Fruit fly (Drosophila melanogaster) whole organism, embryonic: ENCODE measurements around the gene Atu.

Experiments used
- Atf3 ChIP-seq: fragments of 200-800 bp; sonication (Bioruptor generic); optimal IDR thresholded peaks from 3 replicates; lab custom pipeline; 2016; ENCODE audit warnings: missing biosample characterization, missing genetic modification characterization
- B-H1 ChIP-seq: fragments of 200-800 bp; sonication (Bioruptor generic); IDR thresholded peaks from 3 replicates; pipeline ENCODE4 v1.3.6; 2022; ENCODE audit warnings: missing biosample characterization, missing genetic modification characterization
- Bteb2 ChIP-seq: fragments of 200-800 bp; sonication (Bioruptor generic); optimal IDR thresholded peaks from 2 replicates; lab custom pipeline; 2016; ENCODE audit warnings: missing biosample characterization, missing genetic modification characterization
- CG1024 ChIP-seq: fragments of 200-800 bp; sonication (Bioruptor generic); IDR thresholded peaks from 2 replicates; pipeline ENCODE4 v1.3.6; 2022; ENCODE audit warnings: missing biosample characterization, missing genetic modification characterization
- CG10654 ChIP-seq: fragments of 200-800 bp; sonication (Bioruptor generic); optimal IDR thresholded peaks from 2 replicates; lab custom pipeline; 2016; ENCODE audit warnings: missing biosample characterization, missing genetic modification characterization
- CG12104 ChIP-seq: fragments of 200-800 bp; sonication (Bioruptor generic); optimal IDR thresholded peaks from 3 replicates; lab custom pipeline; 2016; ENCODE audit warnings: missing biosample characterization, missing genetic modification characterization
- CG12299 ChIP-seq: fragments of 200-800 bp; sonication (Bioruptor generic); optimal IDR thresholded peaks from 2 replicates; lab custom pipeline; 2018; ENCODE audit warnings: missing biosample characterization, mild to moderate bottlenecking, missing genetic modification characterization
- CG13775 ChIP-seq: fragments of 200-800 bp; sonication (Bioruptor generic); optimal IDR thresholded peaks from 3 replicates; lab custom pipeline; 2017; ENCODE audit warnings: missing biosample characterization, mild to moderate bottlenecking, missing genetic modification characterization
- CG14710 ChIP-seq: fragments of 200-800 bp; sonication (Bioruptor generic); optimal IDR thresholded peaks from 3 replicates; lab custom pipeline; 2019; ENCODE audit warnings: missing biosample characterization, mild to moderate bottlenecking, missing genetic modification characterization, moderate library complexity
- CG17328 ChIP-seq: fragments of 200-800 bp; sonication (Bioruptor generic); IDR thresholded peaks from 2 replicates; pipeline ENCODE4 v1.3.6; 2022; ENCODE audit warnings: missing biosample characterization, missing genetic modification characterization
- CG17802 ChIP-seq: fragments of 200-800 bp; sonication (Bioruptor generic); optimal IDR thresholded peaks from 2 replicates; lab custom pipeline; 2018; ENCODE audit warnings: missing biosample characterization, mild to moderate bottlenecking, missing genetic modification characterization, moderate library complexity
- CG18011 ChIP-seq: fragments of 200-800 bp; sonication (Bioruptor generic); optimal IDR thresholded peaks from 2 replicates; lab custom pipeline; 2017; ENCODE audit warnings: missing biosample characterization, missing genetic modification characterization, mild to moderate bottlenecking, moderate library complexity, missing genotype
- CG31441 ChIP-seq: fragments of 200-800 bp; sonication (Bioruptor generic); IDR thresholded peaks from 2 replicates; pipeline ENCODE4 v1.3.6; 2022; ENCODE audit warnings: missing biosample characterization, missing genetic modification characterization
- CG32772 ChIP-seq: fragments of 200-800 bp; sonication (Bioruptor generic); IDR thresholded peaks from 2 replicates; pipeline ENCODE4 v1.3.6; 2022; ENCODE audit warnings: missing biosample characterization, missing genetic modification characterization
- CG3847 ChIP-seq: fragments of 200-800 bp; sonication (Bioruptor generic); IDR thresholded peaks from 2 replicates; pipeline ENCODE4 v1.3.6; 2022; ENCODE audit warnings: missing biosample characterization, missing genetic modification characterization
- CG3995 ChIP-seq: fragments of 200-800 bp; sonication (Bioruptor generic); optimal IDR thresholded peaks from 3 replicates; lab custom pipeline; 2016; ENCODE audit warnings: missing biosample characterization, missing genetic modification characterization
- CG42726 ChIP-seq: fragments of 200-800 bp; sonication (Bioruptor generic); IDR thresholded peaks from 2 replicates; pipeline ENCODE4 v1.3.6; 2022; ENCODE audit warnings: missing biosample characterization, missing genetic modification characterization; ENCODE audit not compliant: partially characterized antibody
- CG4282 ChIP-seq: fragments of 200-800 bp; sonication (Bioruptor generic); optimal IDR thresholded peaks from 2 replicates; lab custom pipeline; 2016; ENCODE audit warnings: missing biosample characterization, missing genetic modification characterization
- CG43689 ChIP-seq: fragments of 200-800 bp; sonication (Bioruptor generic); IDR thresholded peaks from 2 replicates; pipeline ENCODE4 v1.3.6; 2022; ENCODE audit warnings: missing biosample characterization, missing genetic modification characterization
- CG7786 ChIP-seq: fragments of 200-800 bp; sonication (Bioruptor generic); optimal IDR thresholded peaks from 2 replicates; lab custom pipeline; 2016; ENCODE audit warnings: missing biosample characterization, missing genetic modification characterization
- CG9932 ChIP-seq: fragments of 200-800 bp; sonication (Bioruptor generic); IDR thresholded peaks from 2 replicates; pipeline ENCODE4 v1.3.6; 2022; ENCODE audit warnings: missing biosample characterization, missing genetic modification characterization
- CkIIα-i1 ChIP-seq: fragments of 200-800 bp; sonication (Bioruptor generic); IDR thresholded peaks from 2 replicates; pipeline ENCODE4 v1.3.6; 2022; ENCODE audit warnings: missing biosample characterization, missing genetic modification characterization
- Doc3 ChIP-seq: fragments of 200-800 bp; sonication (Bioruptor generic); IDR thresholded peaks from 3 replicates; pipeline ENCODE4 v1.3.6; 2022; ENCODE audit warnings: missing biosample characterization, missing genetic modification characterization; ENCODE audit not compliant: partially characterized antibody
- Ets97D ChIP-seq: fragments of 200-800 bp; sonication (Bioruptor generic); optimal IDR thresholded peaks from 3 replicates; lab custom pipeline; 2016; ENCODE audit warnings: missing biosample characterization, missing genetic modification characterization
- Gsc ChIP-seq: fragments of 200-800 bp; sonication (Bioruptor generic); IDR thresholded peaks from 2 replicates; pipeline ENCODE4 v1.3.6; 2022; ENCODE audit warnings: missing biosample characterization, missing genetic modification characterization
- Hey ChIP-seq: fragments of 200-800 bp; sonication (Bioruptor generic); optimal IDR thresholded peaks from 3 replicates; lab custom pipeline; 2018; ENCODE audit warnings: missing biosample characterization, mild to moderate bottlenecking, missing genetic modification characterization
- HmgD ChIP-seq: fragments of 200-800 bp; sonication (Bioruptor generic); optimal IDR thresholded peaks from 3 replicates; lab custom pipeline; 2016; ENCODE audit warnings: missing biosample characterization, missing genetic modification characterization
- Hmx ChIP-seq: fragments of 200-800 bp; sonication (Bioruptor generic); optimal IDR thresholded peaks from 2 replicates; lab custom pipeline; 2016; ENCODE audit warnings: missing biosample characterization, missing genetic modification characterization
- Lhr ChIP-seq: fragments of 200-800 bp; sonication (Bioruptor generic); optimal IDR thresholded peaks from 3 replicates; lab custom pipeline; 2017; ENCODE audit warnings: mild to moderate bottlenecking, missing biosample characterization, missing genetic modification reagents, missing genetic modification characterization
- Meics ChIP-seq: fragments of 200-800 bp; sonication (Bioruptor generic); optimal IDR thresholded peaks from 2 replicates; lab custom pipeline; 2017; ENCODE audit warnings: missing biosample characterization, mild to moderate bottlenecking, missing genetic modification characterization
- Scr ChIP-seq: fragments of 200-800 bp; sonication (Bioruptor generic); IDR thresholded peaks from 2 replicates; pipeline ENCODE4 v1.3.6; 2022; ENCODE audit warnings: missing biosample characterization, missing genetic modification characterization; ENCODE audit not compliant: partially characterized antibody
- Trl ChIP-seq, 3 experiments: fragments of >200 bp in 2 of 3; fragments of 200-800 bp in 1 of 3; sonication (Bioruptor generic) in 1 of 3; optimal IDR thresholded peaks; 2 replicates in 1 of 3; 3 replicates in 2 of 3; lab custom pipeline; 2016 to 2017; ENCODE audit warnings: missing biosample characterization in 1 of 3, missing genetic modification characterization in 1 of 3
- bab2 ChIP-seq: fragments of 200-800 bp; sonication (Bioruptor generic); optimal IDR thresholded peaks from 2 replicates; lab custom pipeline; 2016; ENCODE audit warnings: missing biosample characterization, missing genetic modification characterization
- btn ChIP-seq: fragments of 200-800 bp; sonication (Bioruptor generic); optimal IDR thresholded peaks from 2 replicates; lab custom pipeline; 2016; ENCODE audit warnings: missing biosample characterization, missing genetic modification characterization
- cad ChIP-seq: fragments of >200 bp; optimal IDR thresholded peaks from 2 replicates; lab custom pipeline; 2017; ENCODE audit warnings: missing biosample characterization, missing genetic modification characterization
- chinmo ChIP-seq: fragments of 200-800 bp; sonication (Bioruptor generic); IDR thresholded peaks from 4 replicates; pipeline ENCODE4 v1.3.6; 2022; ENCODE audit warnings: missing biosample characterization, missing genetic modification characterization; ENCODE audit not compliant: partially characterized antibody
- dysf ChIP-seq: fragments of 200-800 bp; sonication (Bioruptor generic); IDR thresholded peaks from 3 replicates; pipeline ENCODE4 v1.3.6; 2022; ENCODE audit warnings: missing biosample characterization, missing genetic modification characterization
- fu2 ChIP-seq: fragments of 200-800 bp; sonication (Bioruptor generic); optimal IDR thresholded peaks from 2 replicates; lab custom pipeline; 2016; ENCODE audit warnings: missing biosample characterization, missing genetic modification characterization
- lab ChIP-seq: fragments of 200-800 bp; sonication (Bioruptor generic); optimal IDR thresholded peaks from 3 replicates; lab custom pipeline; 2017; ENCODE audit warnings: missing biosample characterization, missing genetic modification characterization, mild to moderate bottlenecking, moderate library complexity, missing genetic modification reagents
- lov ChIP-seq, 2 experiments: fragments of 200-800 bp in 1 of 2; fragments of >200 bp in 1 of 2; sonication (Bioruptor generic) in 1 of 2; IDR thresholded peaks in 1 of 2; optimal IDR thresholded peaks in 1 of 2; 2 replicates in 1 of 2; 3 replicates in 1 of 2; pipeline versions ENCODE4 v1.3.6 to Lab custom; 2017 to 2022; ENCODE audit warnings: missing biosample characterization in 1 of 2, missing genetic modification characterization in 1 of 2
- pum ChIP-seq: fragments of 200-800 bp; sonication (Bioruptor generic); optimal IDR thresholded peaks from 2 replicates; lab custom pipeline; 2016; ENCODE audit warnings: missing biosample characterization, missing genetic modification characterization
- ranshi ChIP-seq: fragments of 200-800 bp; sonication (Bioruptor generic); IDR thresholded peaks from 2 replicates; pipeline ENCODE4 v1.3.6; 2022; ENCODE audit warnings: missing biosample characterization, missing genetic modification characterization
- repo ChIP-seq: fragments of 200-800 bp; sonication (Bioruptor generic); optimal IDR thresholded peaks from 2 replicates; lab custom pipeline; 2016; ENCODE audit warnings: missing biosample characterization, missing genetic modification characterization
- sob ChIP-seq: fragments of 200-800 bp; sonication (Bioruptor generic); IDR thresholded peaks from 2 replicates; pipeline ENCODE4 v1.3.6; 2022; ENCODE audit warnings: missing biosample characterization, missing genetic modification characterization
- tio ChIP-seq: fragments of 200-800 bp; sonication (Bioruptor generic); optimal IDR thresholded peaks from 2 replicates; lab custom pipeline; 2017; ENCODE audit warnings: missing biosample characterization, missing genetic modification characterization, inconsistent platforms
- tna ChIP-seq: fragments of 200-800 bp; sonication (Bioruptor generic); IDR thresholded peaks from 2 replicates; pipeline ENCODE4 v1.3.6; 2022; ENCODE audit warnings: missing biosample characterization, missing genetic modification characterization; ENCODE audit not compliant: partially characterized antibody
- trem ChIP-seq: fragments of 200-800 bp; optimal IDR thresholded peaks from 3 replicates; lab custom pipeline; 2019; ENCODE audit warnings: missing biosample characterization, mild to moderate bottlenecking, missing genetic modification characterization, moderate library complexity
- tup ChIP-seq: fragments of 200-800 bp; sonication (Bioruptor generic); optimal IDR thresholded peaks from 2 replicates; lab custom pipeline; 2016; ENCODE audit warnings: missing biosample characterization, mild to moderate bottlenecking, missing genetic modification characterization, moderate library complexity
- unc-4 ChIP-seq: fragments of 200-800 bp; sonication (Bioruptor generic); IDR thresholded peaks from 2 replicates; pipeline ENCODE4 v1.3.6; 2022; ENCODE audit warnings: missing biosample characterization, missing genetic modification characterization; ENCODE audit not compliant: partially characterized antibody
- zen ChIP-seq: fragments of 200-800 bp; sonication (Bioruptor generic); optimal IDR thresholded peaks from 3 replicates; lab custom pipeline; 2018; ENCODE audit warnings: missing biosample characterization, mild to moderate bottlenecking, missing genetic modification characterization, moderate library complexity

The Atu gene

dm6 chr3R:5601044-5601523 lies 12.1 kb upstream of the Atu start, which contains the start of the genes kra and SecS (continued):
- no peak for TF ChIP-seq fu2
- no peak for TF ChIP-seq lov (optimal IDR thresholded peaks at IDR 0.05; lab: Kevin White, UChicago)
- TF ChIP-seq lov (GFP tag; IDR thresholded peaks at IDR 0.05; lab: Robert Waterston, UW), result no peak
- TF ChIP-seq Hmx (GFP tag; lab: Kevin White, UChicago), result no peak
- peak; percentile 85 for TF ChIP-seq Lhr (GFP tag; lab: Kevin White, UChicago)
- no peak for TF ChIP-seq Hey (tag; lab: Kevin White, UChicago)
- peak; percentile 56 for TF ChIP-seq CG18011 (GFP tag; lab: Kevin White, UChicago)
- no peak for TF ChIP-seq sob (GFP tag; lab: Robert Waterston, UW)
- TF ChIP-seq Bteb2 (GFP tag; lab: Kevin White, UChicago), result peak; percentile 29
- no peak for TF ChIP-seq Doc3
- peak; percentile 52 for TF ChIP-seq pum (GFP tag; lab: Kevin White, UChicago)
- no peak for TF ChIP-seq Scr (GFP tag; lab: Robert Waterston, UW)
- no peak for TF ChIP-seq CG32772 (GFP tag; lab: Robert Waterston, UW)
- TF ChIP-seq CG17328 (GFP tag; lab: Robert Waterston, UW), result no peak
- TF ChIP-seq CG3995 (GFP tag; lab: Kevin White, UChicago), result peak; percentile 43
- no peak for TF ChIP-seq Trl (optimal IDR thresholded peaks at IDR 0.05; lab: Kevin White, UChicago)
- TF ChIP-seq Trl (GFP tag; optimal IDR thresholded peaks at IDR 0.05; lab: Kevin White, UChicago), result peak; percentile 52
- TF ChIP-seq CG43689 (GFP tag; lab: Robert Waterston, UW), result no peak
- peak; percentile 52 for TF ChIP-seq lab (GFP tag; lab: Kevin White, UChicago)
- TF ChIP-seq btn (GFP tag; lab: Kevin White, UChicago), result no peak
- TF ChIP-seq Meics, result peak; percentile 53
- no peak for TF ChIP-seq CG9932 (GFP tag; lab: Robert Waterston, UW)
- no peak for TF ChIP-seq dysf (GFP tag; lab: Robert Waterston, UW)
- TF ChIP-seq bab2, result peak; percentile 54
- TF ChIP-seq tup (GFP tag; lab: Kevin White, UChicago), result peak; percentile 56
- TF ChIP-seq CG10654 (GFP tag; lab: Kevin White, UChicago), result peak; percentile 62
- TF ChIP-seq CkIIα-i1 (GFP tag; lab: Robert Waterston, UW), result no peak
- TF ChIP-seq tio, result no peak
- no peak for TF ChIP-seq CG4282 (GFP tag; lab: Kevin White, UChicago)
- TF ChIP-seq repo (GFP tag; lab: Kevin White, UChicago), result no peak
- TF ChIP-seq chinmo (GFP tag; lab: Robert Waterston, UW), result no peak
- no peak for TF ChIP-seq Atf3
- TF ChIP-seq Ets97D (GFP tag; lab: Kevin White, UChicago), result peak; percentile 92
- peak; percentile 42 for TF ChIP-seq CG7786
- TF ChIP-seq CG3847, result no peak
- no peak for TF ChIP-seq CG17802 (tag; lab: Kevin White, UChicago)
- peak; percentile 86 for TF ChIP-seq CG14710 (tag; lab: Kevin White, UChicago)
- no peak for TF ChIP-seq CG1024
- no peak for TF ChIP-seq ranshi
- TF ChIP-seq zen (tag; lab: Kevin White, UChicago), result peak; percentile 12
- peak; percentile 85 for TF ChIP-seq trem (tag; lab: Kevin White, UChicago)
- peak; percentile 75 for TF ChIP-seq CG12104 (GFP tag; lab: Kevin White, UChicago)
- no peak for TF ChIP-seq HmgD (GFP tag; lab: Kevin White, UChicago)
- no peak for TF ChIP-seq tna
- TF ChIP-seq CG13775, result peak; percentile 69
- peak; percentile 43 for TF ChIP-seq CG12299 (tag; lab: Kevin White, UChicago)
- no peak for TF ChIP-seq CG31441 (GFP tag; lab: Robert Waterston, UW)
- no peak for TF ChIP-seq unc-4
- TF ChIP-seq B-H1, result no peak
- no peak for TF ChIP-seq cad
- no peak for TF ChIP-seq CG42726
- no peak for TF ChIP-seq Gsc (GFP tag; lab: Robert Waterston, UW)
